Worm (Caenorhabditis elegans) whole organism, L4 larva: ENCODE results near the gene C25F9.11.

ENCODE experiments used
- ZK546.5 ChIP-seq, 2 experiments: sonication (generic microtip); optimal IDR thresholded peaks; 2 replicates each; lab custom pipeline; 2017; ENCODE audit warnings: missing biosample characterization in 2 of 2, missing genetic modification characterization in 2 of 2
- ceh-28 ChIP-seq: fragments of 150-350 bp; optimal IDR thresholded peaks from 2 replicates; lab custom pipeline; 2014; ENCODE audit warnings: missing biosample characterization, missing genetic modification reagents, missing genetic modification characterization
- dmd-6 ChIP-seq: fragments of 200-800 bp; sonication (Bioruptor generic); IDR thresholded peaks from 2 replicates; pipeline ENCODE4 v1.3.6; 2022; ENCODE audit warnings: missing genetic modification reagents, missing genetic modification characterization, missing compliant biosample characterization
- egl-27 ChIP-seq: sonication (generic microtip); optimal IDR thresholded peaks from 3 replicates; lab custom pipeline; 2017; ENCODE audit warnings: missing biosample characterization, missing genetic modification reagents, missing genetic modification characterization
- fos-1 ChIP-seq: fragments of 150-350 bp; optimal IDR thresholded peaks from 2 replicates; lab custom pipeline; 2014; ENCODE audit warnings: missing biosample characterization, missing genetic modification characterization
- lir-3 ChIP-seq: sonication (generic microtip); optimal IDR thresholded peaks from 2 replicates; lab custom pipeline; 2016; ENCODE audit warnings: mild to moderate bottlenecking, missing genetic modification characterization, missing compliant biosample characterization
- mdl-1 ChIP-seq, 2 experiments: fragments of 150-350 bp in 1 of 2; sonication (generic microtip) in 1 of 2; optimal IDR thresholded peaks; 2 replicates each; lab custom pipeline; 2014 to 2017; ENCODE audit warnings: missing biosample characterization in 2 of 2, missing genetic modification characterization in 2 of 2
- nhr-237 ChIP-seq: sonication (generic microtip); optimal IDR thresholded peaks from 2 replicates; lab custom pipeline; 2017; ENCODE audit warnings: missing biosample characterization, missing genetic modification characterization
- nhr-25 ChIP-seq: sonication (generic microtip); optimal IDR thresholded peaks from 2 replicates; lab custom pipeline; 2017; ENCODE audit warnings: missing genetic modification characterization, mild to moderate bottlenecking, missing compliant biosample characterization, antibody characterized with exemption, moderate library complexity, borderline replicate concordance; ENCODE audit not compliant: insufficient read depth
- pha-4 ChIP-seq, 2 experiments: fragments of 150-350 bp in 1 of 2; fragments of 200-800 bp in 1 of 2; sonication (Bioruptor generic) in 1 of 2; IDR thresholded peaks in 1 of 2; optimal IDR thresholded peaks in 1 of 2; 2 replicates each; pipeline versions ENCODE4 v1.3.6 to Lab custom; 2014 to 2022; ENCODE audit warnings: missing genetic modification characterization in 2 of 2, missing genetic modification reagents in 2 of 2, missing biosample characterization in 1 of 2, missing compliant biosample characterization in 1 of 2
- snpc-4 ChIP-seq: fragments of 150-350 bp; optimal IDR thresholded peaks from 2 replicates; lab custom pipeline; 2014; ENCODE audit warnings: missing biosample characterization, missing genetic modification characterization
- ztf-11 ChIP-seq: fragments of 150-350 bp; optimal IDR thresholded peaks from 2 replicates; lab custom pipeline; 2014; ENCODE audit warnings: missing biosample characterization, missing genetic modification characterization

- TF ChIP-seq egl-27 (tag; lab: Kevin White, UChicago) (no peak), nhr-25 (tag; lab: Kevin White, UChicago) (no peak), ceh-28 (tag; lab: Kevin White, UChicago) (no peak), mdl-1 (tag; optimal IDR thresholded peaks at IDR 0.05; lab: Kevin White, UChicago) (no peak), fos-1 (tag; lab: Kevin White, UChicago) (no peak), ztf-11 (tag; lab: Kevin White, UChicago) (no peak), nhr-237 (tag; lab: Kevin White, UChicago) (no peak), ZK546.5 (tag; optimal IDR thresholded peaks at IDR 0.05; lab: Kevin White, UChicago) (no peak), snpc-4 (tag; lab: Kevin White, UChicago) (no peak), lir-3 (tag; lab: Kevin White, UChicago) (no peak), dmd-6 (GFP tag; lab: Robert Waterston, UW) (no peak), pha-4 (GFP tag; IDR thresholded peaks at IDR 0.05; lab: Robert Waterston, UW) (no peak), pha-4 (tag; optimal IDR thresholded peaks at IDR 0.05; lab: Kevin White, UChicago) (no peak)
Measured at ce11 chrV:19398882-19399281, 34.0 kb downstream of the C25F9.11 start, which contains the start of gene C25F9.13.
